Fruit fly (Drosophila melanogaster) whole organism, embryonic: Measurements from ENCODE around the gene Ir67a.
A peak's percentile ranks its signal among the peaks of the same experiment; 100 is the strongest.

Experiments used
- Abd-B ChIP-seq: fragments of 200-800 bp; sonication (Bioruptor generic); optimal IDR thresholded peaks from 2 replicates; lab custom pipeline; 2018; ENCODE audit warnings: missing biosample characterization, mild to moderate bottlenecking, missing genetic modification characterization, moderate library complexity
- BEAF-32 ChIP-seq: fragments of 200-800 bp; sonication (Bioruptor generic); optimal IDR thresholded peaks from 3 replicates; lab custom pipeline; 2017; ENCODE audit warnings: missing biosample characterization, missing genetic modification characterization, mild to moderate bottlenecking, moderate library complexity, missing genetic modification reagents
- Bgb ChIP-seq: fragments of 200-800 bp; sonication (Bioruptor generic); IDR thresholded peaks from 2 replicates; pipeline ENCODE4 v1.3.6; 2022; ENCODE audit warnings: missing biosample characterization, missing genetic modification characterization; ENCODE audit not compliant: partially characterized antibody
- BtbVII ChIP-seq: fragments of 200-800 bp; sonication (Bioruptor generic); optimal IDR thresholded peaks from 3 replicates; lab custom pipeline; 2017; ENCODE audit warnings: missing biosample characterization, mild to moderate bottlenecking, missing genetic modification characterization
- CG10209 ChIP-seq: fragments of 200-800 bp; sonication (Bioruptor generic); optimal IDR thresholded peaks from 3 replicates; lab custom pipeline; 2017; ENCODE audit warnings: missing biosample characterization, mild to moderate bottlenecking, missing genetic modification characterization, missing genetic modification reagents
- CG10462 ChIP-seq: fragments of 200-800 bp; sonication (Bioruptor generic); optimal IDR thresholded peaks from 2 replicates; lab custom pipeline; 2016; ENCODE audit warnings: missing biosample characterization, missing genetic modification characterization
- CG10979 ChIP-seq: fragments of 200-800 bp; sonication (Bioruptor generic); optimal IDR thresholded peaks from 2 replicates; lab custom pipeline; 2018; ENCODE audit warnings: missing biosample characterization, mild to moderate bottlenecking, missing genetic modification characterization, moderate library complexity
- CG11456 ChIP-seq: fragments of 200-800 bp; sonication (Bioruptor generic); IDR thresholded peaks from 3 replicates; pipeline ENCODE4 v1.3.6; 2022; ENCODE audit warnings: missing biosample characterization, missing genetic modification characterization
- CG12071 ChIP-seq: fragments of 200-800 bp; sonication (Bioruptor generic); optimal IDR thresholded peaks from 3 replicates; lab custom pipeline; 2018; ENCODE audit warnings: missing biosample characterization, mild to moderate bottlenecking, missing genetic modification characterization
- CG14441 ChIP-seq: fragments of 200-800 bp; sonication (Bioruptor generic); IDR thresholded peaks from 2 replicates; pipeline ENCODE4 v1.3.6; 2022; ENCODE audit warnings: missing biosample characterization, missing genetic modification characterization
- CG1602 ChIP-seq: fragments of 200-800 bp; sonication (Bioruptor generic); optimal IDR thresholded peaks from 3 replicates; lab custom pipeline; 2016; ENCODE audit warnings: missing biosample characterization, missing genetic modification characterization
- CG1603 ChIP-seq: fragments of 200-800 bp; sonication (Bioruptor generic); optimal IDR thresholded peaks from 2 replicates; lab custom pipeline; 2019; ENCODE audit warnings: missing biosample characterization, mild to moderate bottlenecking, missing genetic modification characterization, moderate library complexity
- CG1647 ChIP-seq: fragments of 200-800 bp; sonication (Bioruptor generic); optimal IDR thresholded peaks from 3 replicates; lab custom pipeline; 2016; ENCODE audit warnings: missing biosample characterization, missing genetic modification characterization
- CG16815 ChIP-seq: fragments of 200-800 bp; sonication (Bioruptor generic); optimal IDR thresholded peaks from 3 replicates; lab custom pipeline; 2017; ENCODE audit warnings: missing biosample characterization, mild to moderate bottlenecking, missing genetic modification characterization
- CG18599 ChIP-seq: fragments of 200-800 bp; sonication (Bioruptor generic); optimal IDR thresholded peaks from 3 replicates; lab custom pipeline; 2017; ENCODE audit warnings: missing biosample characterization, missing genetic modification characterization, mild to moderate bottlenecking, moderate library complexity, missing genetic modification reagents
- CG2120 ChIP-seq: fragments of 200-800 bp; sonication (Bioruptor generic); optimal IDR thresholded peaks from 3 replicates; lab custom pipeline; 2016; ENCODE audit warnings: missing biosample characterization, missing genetic modification characterization
- CG3163 ChIP-seq: fragments of 200-800 bp; sonication (Bioruptor generic); optimal IDR thresholded peaks from 3 replicates; lab custom pipeline; 2016; ENCODE audit warnings: missing biosample characterization, missing genetic modification characterization
- CG34224 ChIP-seq: fragments of 200-800 bp; sonication (Bioruptor generic); IDR thresholded peaks from 3 replicates; pipeline ENCODE4 v1.3.6; 2022; ENCODE audit warnings: missing biosample characterization, missing genetic modification characterization; ENCODE audit not compliant: partially characterized antibody
- CG5180 ChIP-seq: fragments of 200-800 bp; sonication (Bioruptor generic); optimal IDR thresholded peaks from 3 replicates; lab custom pipeline; 2017; ENCODE audit warnings: missing biosample characterization, missing genetic modification characterization, mild to moderate bottlenecking, moderate library complexity, missing genetic modification reagents
- CG6654 ChIP-seq: fragments of 200-800 bp; sonication (Bioruptor generic); optimal IDR thresholded peaks from 2 replicates; lab custom pipeline; 2017; ENCODE audit warnings: missing biosample characterization, mild to moderate bottlenecking, missing genetic modification characterization
- CHES-1-like ChIP-seq: fragments of 200-800 bp; sonication (Bioruptor generic); optimal IDR thresholded peaks from 2 replicates; lab custom pipeline; 2016; ENCODE audit warnings: missing biosample characterization, missing genetic modification characterization
- D19B ChIP-seq: fragments of 200-800 bp; sonication (Bioruptor generic); optimal IDR thresholded peaks from 2 replicates; lab custom pipeline; 2017; ENCODE audit warnings: missing biosample characterization, mild to moderate bottlenecking, missing genetic modification characterization
- ERR ChIP-seq: fragments of 200-800 bp; sonication (Bioruptor generic); optimal IDR thresholded peaks from 2 replicates; lab custom pipeline; 2016; ENCODE audit warnings: missing biosample characterization, missing genetic modification characterization
- Fer2 ChIP-seq: fragments of 200-800 bp; sonication (Bioruptor generic); optimal IDR thresholded peaks from 2 replicates; lab custom pipeline; 2018; ENCODE audit warnings: missing biosample characterization, mild to moderate bottlenecking, missing genetic modification characterization, moderate library complexity
- Gsc ChIP-seq: fragments of 200-800 bp; sonication (Bioruptor generic); IDR thresholded peaks from 2 replicates; pipeline ENCODE4 v1.3.6; 2022; ENCODE audit warnings: missing biosample characterization, missing genetic modification characterization
- HLH4C ChIP-seq: fragments of 200-800 bp; sonication (Bioruptor generic); IDR thresholded peaks from 3 replicates; pipeline ENCODE4 v1.3.6; 2022; ENCODE audit warnings: missing biosample characterization, missing genetic modification characterization; ENCODE audit not compliant: partially characterized antibody
- Hr51 ChIP-seq, 2 experiments: fragments of 200-800 bp; sonication (Bioruptor generic); optimal IDR thresholded peaks; 2 replicates in 1 of 2; 3 replicates in 1 of 2; lab custom pipeline; 2016 to 2018; ENCODE audit warnings: missing biosample characterization in 2 of 2, missing genetic modification characterization in 2 of 2, mild to moderate bottlenecking in 1 of 2, moderate library complexity in 1 of 2
- NC2β ChIP-seq: fragments of 200-800 bp; sonication (Bioruptor generic); optimal IDR thresholded peaks from 2 replicates; lab custom pipeline; 2016; ENCODE audit warnings: missing biosample characterization, missing genetic modification characterization
- Ptx1 ChIP-seq: fragments of 200-800 bp; sonication (Bioruptor generic); IDR thresholded peaks from 2 replicates; pipeline ENCODE4 v1.3.6; 2022; ENCODE audit warnings: missing biosample characterization, missing genetic modification characterization
- Rx ChIP-seq: fragments of 200-800 bp; sonication (Bioruptor generic); IDR thresholded peaks from 2 replicates; pipeline ENCODE4 v1.3.6; 2022; ENCODE audit warnings: missing biosample characterization, missing genetic modification characterization
- Scr ChIP-seq: fragments of 200-800 bp; sonication (Bioruptor generic); IDR thresholded peaks from 2 replicates; pipeline ENCODE4 v1.3.6; 2022; ENCODE audit warnings: missing biosample characterization, missing genetic modification characterization; ENCODE audit not compliant: partially characterized antibody
- Six4 ChIP-seq: fragments of 200-800 bp; sonication (Bioruptor generic); optimal IDR thresholded peaks from 2 replicates; lab custom pipeline; 2016; ENCODE audit warnings: missing biosample characterization, missing genetic modification characterization
- ap ChIP-seq: fragments of 200-800 bp; sonication (Bioruptor generic); IDR thresholded peaks from 2 replicates; pipeline ENCODE4 v1.3.6; 2022; ENCODE audit warnings: missing biosample characterization, missing genetic modification characterization
- cato ChIP-seq: fragments of 200-800 bp; sonication (Bioruptor generic); optimal IDR thresholded peaks from 2 replicates; lab custom pipeline; 2016; ENCODE audit warnings: missing biosample characterization, missing genetic modification characterization, borderline replicate concordance
- chinmo ChIP-seq: fragments of 200-800 bp; sonication (Bioruptor generic); IDR thresholded peaks from 4 replicates; pipeline ENCODE4 v1.3.6; 2022; ENCODE audit warnings: missing biosample characterization, missing genetic modification characterization; ENCODE audit not compliant: partially characterized antibody
- crp ChIP-seq, 2 experiments: fragments of 200-800 bp; sonication (Bioruptor generic); optimal IDR thresholded peaks; 2 replicates in 1 of 2; 3 replicates in 1 of 2; lab custom pipeline; 2017; ENCODE audit warnings: missing biosample characterization in 2 of 2, missing genetic modification characterization in 2 of 2, mild to moderate bottlenecking in 1 of 2, moderate library complexity in 1 of 2
- ems ChIP-seq: fragments of 200-800 bp; sonication (Bioruptor generic); optimal IDR thresholded peaks from 3 replicates; lab custom pipeline; 2016; ENCODE audit warnings: missing biosample characterization, missing genetic modification characterization
- esg ChIP-seq: fragments of 200-800 bp; sonication (Bioruptor generic); conservative IDR thresholded peaks from 2 replicates; pipeline ENCODE4 v1.3.6; 2022; ENCODE audit warnings: missing biosample characterization, missing genetic modification characterization
- ftz-f1 ChIP-seq: fragments of 200-800 bp; sonication (Bioruptor generic); optimal IDR thresholded peaks from 2 replicates; lab custom pipeline; 2016; ENCODE audit warnings: missing biosample characterization, missing genetic modification characterization
- inv ChIP-seq: fragments of 200-800 bp; sonication (Bioruptor generic); IDR thresholded peaks from 2 replicates; pipeline ENCODE4 v1.3.6; 2022; ENCODE audit warnings: missing biosample characterization, missing genetic modification characterization; ENCODE audit not compliant: partially characterized antibody
- ken ChIP-seq: fragments of 200-800 bp; sonication (Bioruptor generic); IDR thresholded peaks from 3 replicates; pipeline ENCODE4 v1.3.6; 2022; ENCODE audit warnings: missing biosample characterization, missing genetic modification characterization
- onecut ChIP-seq: fragments of 200-800 bp; sonication (Bioruptor generic); IDR thresholded peaks from 2 replicates; pipeline ENCODE4 v1.3.6; 2022; ENCODE audit warnings: missing biosample characterization, missing genetic modification characterization
- pros ChIP-seq: fragments of 200-800 bp; sonication (Bioruptor generic); optimal IDR thresholded peaks from 3 replicates; lab custom pipeline; 2019; ENCODE audit warnings: missing biosample characterization, mild to moderate bottlenecking, missing genetic modification characterization, moderate library complexity
- scrt ChIP-seq: fragments of 200-800 bp; sonication (Bioruptor generic); optimal IDR thresholded peaks from 2 replicates; lab custom pipeline; 2018; ENCODE audit warnings: missing biosample characterization, mild to moderate bottlenecking, missing genetic modification characterization, moderate library complexity
- slbo ChIP-seq: fragments of 200-800 bp; sonication (Bioruptor generic); IDR thresholded peaks from 2 replicates; pipeline ENCODE4 v1.3.6; 2022; ENCODE audit warnings: missing biosample characterization, missing genetic modification characterization
- sug ChIP-seq: fragments of 200-800 bp; optimal IDR thresholded peaks from 2 replicates; lab custom pipeline; 2019; ENCODE audit warnings: missing biosample characterization, mild to moderate bottlenecking, missing genetic modification characterization, moderate library complexity
- usp ChIP-seq: fragments of >200 bp; optimal IDR thresholded peaks from 2 replicates; lab custom pipeline; 2017; ENCODE audit warnings: missing biosample characterization, missing genetic modification characterization
- wor ChIP-seq: fragments of 200-800 bp; sonication (Bioruptor generic); IDR thresholded peaks from 2 replicates; pipeline ENCODE4 v1.3.6; 2022; ENCODE audit warnings: missing biosample characterization, missing genetic modification characterization

The Ir67a gene

dm6 chr3L:9511287-9512256 lies 32.2 kb downstream of the Ir67a start, which contains the start of gene RpS9 (continued):
- TF ChIP-seq CG16815 (GFP tag; lab: Kevin White, UChicago) (no peak), wor (GFP tag; lab: Robert Waterston, UW) (no peak), HLH4C (GFP tag; lab: Robert Waterston, UW) (peak; percentile 37; the same call in 1 of the 3 replicates), Hr51 (GFP tag; optimal IDR thresholded peaks at IDR 0.05; lab: Kevin White, UChicago) (peak in 1 of 2 experiments; percentile 18), CG6654 (GFP tag; lab: Kevin White, UChicago) (no peak), Six4 (GFP tag; lab: Kevin White, UChicago) (no peak), usp (GFP tag; lab: Kevin White, UChicago) (no peak), NC2β (GFP tag; lab: Kevin White, UChicago) (peak; percentile 78), CG18599 (GFP tag; lab: Kevin White, UChicago) (no peak), CG1602 (no peak), ERR (GFP tag; lab: Kevin White, UChicago) (no peak), CG1647 (no peak), cato (GFP tag; lab: Kevin White, UChicago) (no peak), CG3163 (GFP tag; lab: Kevin White, UChicago) (no peak), chinmo (GFP tag; lab: Robert Waterston, UW) (no peak), Scr (peak; percentile 37; the same call in 1 of the 2 replicates), Ptx1 (GFP tag; lab: Robert Waterston, UW) (no peak), slbo (GFP tag; lab: Robert Waterston, UW) (no peak), CG11456 (no peak), pros (GFP tag; lab: Kevin White, UChicago) (no peak), CG34224 (GFP tag; lab: Robert Waterston, UW) (no peak), BtbVII (GFP tag; lab: Kevin White, UChicago) (peak; percentile 43), crp (GFP tag; optimal IDR thresholded peaks at IDR 0.05; lab: Kevin White, UChicago) (no peak), ems (no peak), Fer2 (tag; lab: Kevin White, UChicago) (no peak), CG12071 (GFP tag; lab: Kevin White, UChicago) (peak; percentile 20), CG14441 (GFP tag; lab: Robert Waterston, UW) (no peak), Gsc (GFP tag; lab: Robert Waterston, UW) (no peak), ftz-f1 (no peak), CG10979 (peak; percentile 21), CG2120 (GFP tag; lab: Kevin White, UChicago) (no peak), CHES-1-like (GFP tag; lab: Kevin White, UChicago) (no peak), CG1603 (tag; lab: Kevin White, UChicago) (peak; percentile 22), Rx (GFP tag; lab: Robert Waterston, UW) (no peak), inv (GFP tag; lab: Robert Waterston, UW) (no peak), D19B (no peak), ap (no peak), Abd-B (GFP tag; lab: Kevin White, UChicago) (peak; percentile 11), Bgb (GFP tag; lab: Robert Waterston, UW) (peak; percentile 60), BEAF-32 (GFP tag; lab: Kevin White, UChicago) (peak; percentile 26), scrt (GFP tag; lab: Kevin White, UChicago) (peak; percentile 61), onecut (GFP tag; lab: Robert Waterston, UW) (no peak), CG10209 (no peak), esg (GFP tag; lab: Robert Waterston, UW) (no peak), CG10462 (GFP tag; lab: Kevin White, UChicago) (no peak), ken (GFP tag; lab: Robert Waterston, UW) (no peak), CG5180 (GFP tag; lab: Kevin White, UChicago) (peak; percentile 4), sug (tag; lab: Kevin White, UChicago) (peak; percentile 39)
